Fruit fly (Drosophila melanogaster): ENCODE measurements around the gene sav.

The sav gene

DNA sequence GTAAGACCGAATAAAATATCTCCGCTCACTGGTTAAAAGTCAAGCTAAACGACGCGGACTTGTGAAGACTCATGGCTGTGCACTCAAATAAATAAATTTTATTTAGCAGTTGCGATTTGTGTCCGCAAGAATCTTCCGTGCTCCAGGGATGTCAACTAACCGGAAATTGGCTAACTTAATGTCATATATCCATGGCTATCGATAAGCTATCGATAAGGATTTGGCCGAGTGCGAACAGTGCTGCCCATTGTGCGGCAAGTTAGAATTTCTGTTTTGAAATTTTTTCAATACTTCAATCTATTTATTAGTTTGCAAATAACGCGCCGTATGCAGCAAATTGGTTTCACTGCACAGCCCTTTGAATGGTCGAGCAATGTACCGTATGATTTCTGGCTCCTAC, 7.2 kb downstream of the sav start, which contains the start of gene p53 (continued):
- TF ChIP-seq Max (GFP tag; optimal IDR thresholded peaks at IDR 0.05) (peak; percentile 70), az2 (GFP tag; optimal IDR thresholded peaks at IDR 0.05) (peak; percentile 31), usp (GFP tag; optimal IDR thresholded peaks at IDR 0.05) (no peak), CG4282 (GFP tag; optimal IDR thresholded peaks at IDR 0.05) (peak; percentile 30), nerfin-2 (GFP tag; IDR thresholded peaks at IDR 0.05; ENCODE audit: partially characterized antibody) (peak; percentile 40; the same call in 1 of the 2 replicates), CG10462 (GFP tag; optimal IDR thresholded peaks at IDR 0.05) (no peak), CG11085 (GFP tag; IDR thresholded peaks at IDR 0.05) (peak; percentile 70), CG5953 (GFP tag; IDR thresholded peaks at IDR 0.05) (no peak), oc (tag; optimal IDR thresholded peaks at IDR 0.05) (no peak), CG10431 (GFP tag; optimal IDR thresholded peaks at IDR 0.05) (peak; percentile 32), tna (GFP tag; IDR thresholded peaks at IDR 0.05; ENCODE audit: partially characterized antibody) (peak; percentile 57; the same call in 1 of the 2 replicates), CG6791 (GFP tag; IDR thresholded peaks at IDR 0.05; ENCODE audit: partially characterized antibody) (peak; percentile 80), Rx (GFP tag; IDR thresholded peaks at IDR 0.05) (peak; percentile 68), kni (GFP tag; optimal IDR thresholded peaks at IDR 0.05) (peak; percentile 26), CG4328 (GFP tag; optimal IDR thresholded peaks at IDR 0.05) (peak; percentile 67), Xrp1 (GFP tag; IDR thresholded peaks at IDR 0.05) (no peak), Adf1 (GFP tag; IDR thresholded peaks at IDR 0.05) (no peak), Sin3A (optimal IDR thresholded peaks at IDR 0.05) (no peak), CG1832 (GFP tag; optimal IDR thresholded peaks at IDR 0.05) (no peak), org-1 (GFP tag; optimal IDR thresholded peaks at IDR 0.05) (peak; percentile 43), dysf (GFP tag; IDR thresholded peaks at IDR 0.05) (peak; percentile 74; the same call in 2 of the 3 replicates), bab2 (GFP tag; optimal IDR thresholded peaks at IDR 0.05) (peak; percentile 41), CG34422 (GFP tag; IDR thresholded peaks at IDR 0.05) (peak; percentile 68; the same call in 2 of the 3 replicates), trh (GFP tag; optimal IDR thresholded peaks at IDR 0.05) (peak; percentile 47), Doc2 (GFP tag; IDR thresholded peaks at IDR 0.05) (no peak), caup (GFP tag; optimal IDR thresholded peaks at IDR 0.05; ENCODE audit: severe bottlenecking) (peak; percentile 91), maf-S (GFP tag; optimal IDR thresholded peaks at IDR 0.05) (peak; percentile 68), CG12236 (GFP tag; optimal IDR thresholded peaks at IDR 0.05) (peak; percentile 81), CG6854 (GFP tag; optimal IDR thresholded peaks at IDR 0.05) (peak; percentile 56), Nf-YB (GFP tag; optimal IDR thresholded peaks at IDR 0.05) (peak; percentile 50), pita (GFP tag; optimal IDR thresholded peaks at IDR 0.05) (no peak), dm (GFP tag; optimal IDR thresholded peaks at IDR 0.05) (peak; percentile 61), cad (GFP tag; optimal IDR thresholded peaks at IDR 0.05) (no peak), Mad (GFP tag; optimal IDR thresholded peaks at IDR 0.05) (peak; percentile 77), tio (GFP tag; optimal IDR thresholded peaks at IDR 0.05) (no peak), CG11093 (GFP tag; IDR thresholded peaks at IDR 0.05) (no peak), Xbp1 (GFP tag; optimal IDR thresholded peaks at IDR 0.05) (peak; percentile 61), unc-4 (GFP tag; IDR thresholded peaks at IDR 0.05; ENCODE audit: partially characterized antibody) (peak; percentile 76), vfl (GFP tag; optimal IDR thresholded peaks at IDR 0.05) (peak; percentile 39), lab (GFP tag; optimal IDR thresholded peaks at IDR 0.05) (peak; percentile 91), C15 (GFP tag; IDR thresholded peaks at IDR 0.05) (0 out of 3 replicates have a peak, but pooled peaks have one; percentile 27), Abd-B (GFP tag; optimal IDR thresholded peaks at IDR 0.05) (peak; percentile 61), lilli (GFP tag; optimal IDR thresholded peaks at IDR 0.05) (peak; percentile 47), CG9876 (GFP tag; optimal IDR thresholded peaks at IDR 0.05) (peak; percentile 47), Ada2b (GFP tag; IDR thresholded peaks at IDR 0.05) (peak; percentile 38; the same call in 1 of the 2 replicates), Ets97D (GFP tag; optimal IDR thresholded peaks at IDR 0.05) (peak; percentile 99), Sox102F (GFP tag; optimal IDR thresholded peaks at IDR 0.05) (peak; percentile 30), CG15514 (GFP tag; optimal IDR thresholded peaks at IDR 0.05) (peak; percentile 87), seq (GFP tag; IDR thresholded peaks at IDR 0.05) (no peak), fd64A (GFP tag; optimal IDR thresholded peaks at IDR 0.05) (peak; percentile 63), NK7.1 (GFP tag; optimal IDR thresholded peaks at IDR 0.05) (peak; percentile 81)
